Fruit fly (Drosophila melanogaster) whole organism, wandering third instar larva: Measurements from ENCODE around the gene Gyc89Db.

Experiments
- CG9705 ChIP-seq: fragments of 200-800 bp; sonication (Bioruptor generic); optimal IDR thresholded peaks from 2 replicates; lab custom pipeline; 2018; ENCODE audit warnings: missing biosample characterization, mild to moderate bottlenecking, missing genetic modification characterization
- Dfd ChIP-seq: fragments of >200 bp; optimal IDR thresholded peaks from 2 replicates; lab custom pipeline; 2017; ENCODE audit warnings: missing biosample characterization, missing genetic modification characterization
- Dif ChIP-seq: fragments of 200-275, 200-300 bp; sonication (Bioruptor generic); optimal IDR thresholded peaks from 2 replicates; lab custom pipeline; 2018; ENCODE audit warnings: missing biosample characterization, missing genetic modification characterization; ENCODE audit not compliant: partially characterized antibody
- Mio ChIP-seq: sonication (Bioruptor generic); optimal IDR thresholded peaks from 2 replicates; lab custom pipeline; 2016; ENCODE audit warnings: missing biosample characterization, missing genetic modification characterization
- Myc ChIP-seq: fragments of >200 bp; optimal IDR thresholded peaks from 2 replicates; lab custom pipeline; 2017
- OdsH ChIP-seq: fragments of 200-800 bp; sonication (Bioruptor generic); optimal IDR thresholded peaks from 2 replicates; lab custom pipeline; 2016; ENCODE audit warnings: missing biosample characterization, mild to moderate bottlenecking, missing genetic modification characterization
- Rel ChIP-seq, 2 experiments: fragments of 200-800 bp; sonication (Bioruptor generic) in 1 of 2; optimal IDR thresholded peaks; 2 replicates in 1 of 2; 3 replicates in 1 of 2; lab custom pipeline; 2016 to 2019; ENCODE audit warnings: mild to moderate bottlenecking in 2 of 2, missing biosample characterization in 2 of 2, missing genetic modification characterization in 2 of 2, moderate library complexity in 1 of 2
- br ChIP-seq: fragments of 200-800 bp; sonication (Bioruptor generic); optimal IDR thresholded peaks from 2 replicates; lab custom pipeline; 2016; ENCODE audit warnings: missing biosample characterization, missing genetic modification characterization
- sv ChIP-seq: fragments of 200-800 bp; sonication (Bioruptor generic); optimal IDR thresholded peaks from 3 replicates; lab custom pipeline; 2016; ENCODE audit warnings: missing biosample characterization, missing genetic modification characterization

DNA sequence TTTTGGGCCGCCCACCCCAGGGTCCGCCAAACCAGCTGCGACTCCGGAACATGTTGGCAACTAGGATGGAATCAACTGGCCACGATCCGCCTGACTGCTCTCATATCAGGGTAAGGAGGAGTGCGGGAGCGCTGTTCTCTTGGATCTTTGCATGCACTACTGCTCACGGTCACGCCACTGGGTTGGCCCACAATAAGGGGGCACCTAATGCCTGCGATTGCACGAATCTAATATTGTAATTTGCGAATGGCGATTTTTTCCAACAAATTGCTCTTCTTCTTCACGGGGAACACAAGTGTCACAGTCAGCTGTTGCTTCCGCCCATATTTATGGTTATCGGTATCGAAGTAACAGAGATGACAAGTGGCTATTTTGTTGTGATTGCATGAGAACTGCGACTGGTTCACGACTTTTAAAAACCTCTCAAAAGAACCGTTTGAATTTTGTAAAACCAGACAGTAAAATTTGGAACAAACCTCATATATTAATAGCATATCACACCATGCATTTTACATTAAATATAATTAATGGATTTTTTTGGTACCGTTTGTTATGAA lies 35.5 kb upstream of the Gyc89Db start, which contains the start of gene ema:
- no peak for TF ChIP-seq OdsH
- TF ChIP-seq br (GFP tag; lab: Kevin White, UChicago) = no peak
- TF ChIP-seq Mio (GFP tag; lab: Kevin White, UChicago) = no peak
- no peak for TF ChIP-seq Dif (GFP tag; lab: Kevin White, UChicago)
- peak; percentile 28 for TF ChIP-seq Myc
- peak; percentile 9 for TF ChIP-seq sv (GFP tag; lab: Kevin White, UChicago)
- no peak for TF ChIP-seq Dfd
- TF ChIP-seq CG9705 (GFP tag; lab: Kevin White, UChicago) = peak; percentile 27
- no peak for TF ChIP-seq Rel (GFP tag; optimal IDR thresholded peaks at IDR 0.05; lab: Kevin White, UChicago)
- peak; percentile 45 for TF ChIP-seq Rel (tag; optimal IDR thresholded peaks at IDR 0.05; lab: Kevin White, UChicago)
